Worm (Caenorhabditis elegans): ENCODE measurements around the gene sru-29.

The sru-29 gene

DNA sequence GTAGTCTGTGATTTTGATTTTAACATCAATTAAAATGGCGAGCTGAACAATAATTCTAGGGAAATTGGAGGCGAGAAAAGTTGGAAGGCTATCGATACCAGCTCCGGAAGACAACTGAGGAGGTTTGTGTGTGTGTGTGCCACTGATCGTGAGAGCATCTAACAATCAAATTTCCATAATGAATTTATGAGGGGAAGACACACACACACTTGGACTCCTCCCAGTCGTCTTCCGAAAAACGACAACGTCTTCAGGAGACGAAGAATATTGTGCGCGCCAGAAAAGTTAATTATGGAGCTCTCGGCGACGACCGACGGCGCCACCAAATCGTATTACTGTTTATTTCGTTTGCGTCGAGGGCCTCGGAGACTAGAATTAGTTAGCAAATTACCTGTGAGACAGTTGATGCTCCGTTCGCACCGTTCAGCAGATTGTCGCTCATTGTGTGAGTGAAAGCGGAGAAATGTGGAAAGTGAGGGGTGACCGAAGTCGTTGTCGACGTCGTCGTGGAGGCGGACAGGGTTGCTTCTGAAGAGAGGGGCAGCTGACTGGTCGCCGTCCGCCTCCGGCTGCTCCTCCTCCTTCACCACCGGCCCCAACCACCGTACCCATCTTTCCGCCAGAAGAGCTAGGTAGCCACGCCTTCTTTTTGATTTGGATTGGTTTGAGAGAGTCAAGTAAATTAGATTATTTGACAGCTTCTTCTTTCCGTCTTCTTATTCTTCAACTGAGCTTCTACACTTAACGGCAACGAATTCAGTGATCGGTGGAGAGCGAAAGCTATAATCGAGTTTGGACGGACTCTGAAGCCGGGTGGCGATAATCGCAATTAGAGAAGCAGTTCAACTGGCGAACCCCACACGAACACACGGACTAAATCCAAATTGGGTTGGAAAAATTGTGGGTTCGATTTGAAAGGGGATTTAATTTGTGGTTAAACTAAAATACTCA lies 42.2 kb upstream of the sru-29 start, which contains the start of gene unc-42:
Gene unc-42 (minus strand): TSS at position 564 of the 951 bp plus-strand sequence.
- peak in 1 of 2 experiments; percentile 4 for TF ChIP-seq unc-62 (GFP tag; optimal IDR thresholded peaks at IDR 0.05 in 1 of 2)
- TF ChIP-seq unc-62 (tag; optimal IDR thresholded peaks at IDR 0.05): no peak
- TF ChIP-seq ZK337.2 (GFP tag; IDR thresholded peaks at IDR 0.05): no peak
- TF ChIP-seq ces-1 (GFP tag; optimal IDR thresholded peaks at IDR 0.05): peak; percentile 100
- TF ChIP-seq saeg-2 (GFP tag; IDR thresholded peaks at IDR 0.05): no peak
- TF ChIP-seq lsy-2 (tag; optimal IDR thresholded peaks at IDR 0.05): peak in 1 of 2 experiments; percentile 40
- TF ChIP-seq nhr-42 (GFP tag; IDR thresholded peaks at IDR 0.05): no peak
- TF ChIP-seq zfp-2 (tag; optimal IDR thresholded peaks at IDR 0.05): no peak
- TF ChIP-seq T26A8.4 (GFP tag; IDR thresholded peaks at IDR 0.05): no peak
- peak; percentile 2 for TF ChIP-seq aha-1 (tag)
- no peak for TF ChIP-seq lin-15B (tag; optimal IDR thresholded peaks at IDR 0.05)
- peak; percentile 93 for TF ChIP-seq set-16 (GFP tag; IDR thresholded peaks at IDR 0.05)
- TF ChIP-seq ceh-28 (tag; optimal IDR thresholded peaks at IDR 0.05): no peak
- peak; percentile 73 for TF ChIP-seq fkh-10 (GFP tag; optimal IDR thresholded peaks at IDR 0.05)
- TF ChIP-seq ctbp-1 (GFP tag; IDR thresholded peaks at IDR 0.05): peak; percentile 70
- TF ChIP-seq hif-1 (tag; optimal IDR thresholded peaks at IDR 0.05): no peak

DNA sequence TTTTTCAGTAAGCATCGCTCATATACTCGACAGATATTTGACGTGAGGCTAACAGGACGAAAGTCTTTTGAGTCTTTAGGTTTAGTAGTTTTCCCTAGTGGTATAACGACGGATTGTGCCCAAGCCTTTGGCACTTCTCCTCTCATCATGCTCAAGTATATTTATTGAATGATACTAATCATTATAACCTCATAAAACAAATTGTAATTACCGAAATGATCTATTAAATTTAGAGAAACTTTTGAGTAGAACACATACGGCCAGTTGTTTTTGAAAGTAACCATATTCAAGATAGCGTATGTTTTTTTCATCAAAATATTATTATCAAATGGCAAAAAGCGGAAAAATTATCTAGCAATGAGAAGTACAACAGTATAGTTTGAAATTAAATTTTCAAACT lies 39.9 kb upstream of the sru-29 start:
- TF ChIP-seq ceh-32 (tag; optimal IDR thresholded peaks at IDR 0.05; ENCODE audit: poor library complexity) (no peak), Y75B8A.6 (GFP tag; IDR thresholded peaks at IDR 0.05) (no peak), pha-4 (GFP tag; IDR thresholded peaks at IDR 0.05) (no peak), pha-4 (tag; optimal IDR thresholded peaks at IDR 0.05) (no peak), daf-16 (GFP tag; optimal IDR thresholded peaks at IDR 0.05) (no peak), daf-16 (tag; optimal IDR thresholded peaks at IDR 0.05) (no peak), aly-2 (tag; optimal IDR thresholded peaks at IDR 0.05) (no peak), dpl-1 (GFP tag; optimal IDR thresholded peaks at IDR 0.05) (no peak), fkh-10 (GFP tag; optimal IDR thresholded peaks at IDR 0.05) (no peak), mep-1 (tag; optimal IDR thresholded peaks at IDR 0.05) (no peak), lin-1 (GFP tag; IDR thresholded peaks at IDR 0.05) (no peak), nhr-25 (tag; optimal IDR thresholded peaks at IDR 0.05; ENCODE audit: borderline replicate concordance, insufficient read depth) (no peak), F10B5.3 (tag; optimal IDR thresholded peaks at IDR 0.05) (no peak), snpc-4 (tag; optimal IDR thresholded peaks at IDR 0.05) (no peak), D1046.2 (GFP tag; IDR thresholded peaks at IDR 0.05) (no peak), dve-1 (tag; optimal IDR thresholded peaks at IDR 0.05; ENCODE audit: insufficient read depth) (no peak)

DNA sequence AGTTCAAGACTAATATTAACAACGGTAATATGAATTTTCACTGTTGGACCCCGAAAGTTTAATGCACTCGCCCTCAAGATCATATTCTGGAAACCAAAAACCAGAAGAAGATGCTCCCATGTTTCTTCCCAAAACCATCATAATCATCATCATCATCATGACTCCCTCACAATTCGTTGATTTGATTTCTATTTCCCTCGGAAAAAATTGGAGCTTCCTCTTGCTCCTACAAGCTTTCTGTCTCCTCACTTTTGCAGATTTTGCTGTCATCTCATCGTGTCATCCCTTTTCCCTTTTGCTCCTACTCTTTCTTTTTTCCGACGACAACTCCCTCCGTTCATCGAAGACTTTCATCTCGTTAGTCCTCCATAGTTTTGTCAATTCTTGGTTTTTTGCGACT lies 39.3 kb upstream of the sru-29 start, which contains the start of gene F46B6.2:
Gene F46B6.2 (plus strand): TSS at position 316 of the 400 bp plus-strand sequence.
- TF ChIP-seq fos-1 (tag; optimal IDR thresholded peaks at IDR 0.05): no peak
- TF ChIP-seq Y75B8A.6 (GFP tag; IDR thresholded peaks at IDR 0.05): no peak
- TF ChIP-seq zfp-2 (tag; optimal IDR thresholded peaks at IDR 0.05): no peak
- no peak for TF ChIP-seq nhr-111 (GFP tag; optimal IDR thresholded peaks at IDR 0.05)
- TF ChIP-seq lim-7 (GFP tag; IDR thresholded peaks at IDR 0.05): no peak
- TF ChIP-seq F10B5.3 (tag; optimal IDR thresholded peaks at IDR 0.05): no peak
- no peak for TF ChIP-seq daf-12 (tag; optimal IDR thresholded peaks at IDR 0.05)
- 0 out of 2 replicates have a peak, but pooled peaks have one; percentile 40 for TF ChIP-seq ctbp-1 (GFP tag; IDR thresholded peaks at IDR 0.05)

DNA sequence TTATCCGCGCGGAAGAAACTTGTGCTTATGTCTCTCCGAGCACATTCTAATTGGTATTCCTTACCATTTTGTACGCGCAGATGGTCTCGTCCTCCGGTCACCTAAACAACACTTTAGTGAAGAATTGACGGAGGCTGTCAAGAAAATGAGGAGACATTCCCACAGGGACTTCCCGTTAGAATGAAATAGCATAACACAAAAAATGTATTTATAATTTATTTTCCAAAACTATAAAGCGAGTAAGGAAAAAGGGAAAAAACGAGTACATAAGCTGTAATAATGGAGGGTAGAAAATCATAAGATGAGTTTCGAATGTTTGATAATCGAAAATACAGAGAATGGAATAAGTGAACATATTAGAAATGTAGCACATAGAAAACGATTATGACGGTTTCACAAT lies 35.5 kb upstream of the sru-29 start, which contains the start of gene F46B6.12:
Gene F46B6.12 (minus strand): TSS at position 101 of the 400 bp plus-strand sequence.
- TF ChIP-seq dve-1 (tag; optimal IDR thresholded peaks at IDR 0.05; ENCODE audit: insufficient read depth): no peak
- no peak for TF ChIP-seq tag-97 (GFP tag; IDR thresholded peaks at IDR 0.05)
- TF ChIP-seq ceh-32 (tag; optimal IDR thresholded peaks at IDR 0.05; ENCODE audit: poor library complexity): no peak
- TF ChIP-seq unc-62 (GFP tag; optimal IDR thresholded peaks at IDR 0.05 in 1 of 2): peak in 1 of 2 experiments; percentile 38
- no peak for TF ChIP-seq unc-62 (tag; optimal IDR thresholded peaks at IDR 0.05)
- no peak for TF ChIP-seq fkh-10 (GFP tag; optimal IDR thresholded peaks at IDR 0.05)
